Worm (Caenorhabditis elegans) whole organism, L4 larva: ENCODE results near the gene Y53C12A.8.
A peak's percentile ranks its signal among the peaks of the same experiment; 100 is the strongest.

Experiments
- D1046.2 ChIP-seq: fragments of 200-800 bp; sonication (Bioruptor generic); IDR thresholded peaks from 2 replicates; pipeline ENCODE4 v1.3.6; 2022; ENCODE audit warnings: missing genetic modification characterization, missing compliant biosample characterization
- F37D6.2 ChIP-seq: sonication (generic microtip); optimal IDR thresholded peaks from 2 replicates; lab custom pipeline; 2016; ENCODE audit warnings: mild to moderate bottlenecking, missing genetic modification characterization, missing compliant biosample characterization
- F44E2.7 ChIP-seq: fragments of 200-800 bp; sonication (Bioruptor generic); IDR thresholded peaks from 2 replicates; pipeline ENCODE4 v2.1.2; 2022; ENCODE audit warnings: missing genetic modification characterization, missing compliant biosample characterization
- F49E8.2 ChIP-seq: sonication (generic microtip); optimal IDR thresholded peaks from 2 replicates; lab custom pipeline; 2016; ENCODE audit warnings: missing compliant biosample characterization, mild to moderate bottlenecking, missing genetic modification characterization, borderline replicate concordance
- R02D3.7 ChIP-seq: fragments of 150-350 bp; sonication (generic microtip); optimal IDR thresholded peaks from 3 replicates; lab custom pipeline; 2014; ENCODE audit warnings: missing biosample characterization, missing genetic modification characterization
- Y48G9A.11 ChIP-seq: fragments of 200-800 bp; sonication (Bioruptor generic); IDR thresholded peaks from 2 replicates; pipeline ENCODE4 v1.3.6; 2022; ENCODE audit warnings: missing genetic modification reagents, missing genetic modification characterization, missing compliant biosample characterization
- ZK546.5 ChIP-seq, 2 experiments: sonication (generic microtip); optimal IDR thresholded peaks; 2 replicates each; lab custom pipeline; 2017; ENCODE audit warnings: missing biosample characterization in 2 of 2, missing genetic modification characterization in 2 of 2
- aly-2 ChIP-seq: sonication (generic microtip); optimal IDR thresholded peaks from 2 replicates; lab custom pipeline; 2018; ENCODE audit warnings: missing biosample characterization, missing genetic modification characterization
- ama-1 ChIP-seq: fragments of 150-350 bp; optimal IDR thresholded peaks from 2 replicates; lab custom pipeline; 2014; ENCODE audit warnings: inconsistent platforms, mixed read lengths
- ceh-82 ChIP-seq: sonication (generic microtip); optimal IDR thresholded peaks from 2 replicates; lab custom pipeline; 2017; ENCODE audit warnings: missing biosample characterization, missing genetic modification characterization
- cey-2 ChIP-seq: sonication (generic microtip); optimal IDR thresholded peaks from 3 replicates; lab custom pipeline; 2017; ENCODE audit warnings: missing genetic modification characterization, mild to moderate bottlenecking, missing compliant biosample characterization, antibody characterized with exemption, borderline replicate concordance; ENCODE audit not compliant: insufficient read depth
- ctbp-1 ChIP-seq: fragments of 200-800 bp; sonication (Bioruptor generic); IDR thresholded peaks from 2 replicates; pipeline ENCODE4 v1.3.6; 2022; ENCODE audit warnings: missing genetic modification reagents, missing genetic modification characterization, missing compliant biosample characterization
- daf-12 ChIP-seq: fragments of 150-350 bp; optimal IDR thresholded peaks from 2 replicates; lab custom pipeline; 2014; ENCODE audit warnings: missing biosample characterization, missing genetic modification reagents, missing genetic modification characterization
- daf-16 ChIP-seq, 3 experiments: sonication (generic microtip); optimal IDR thresholded peaks; 2 replicates each; lab custom pipeline; 2016 to 2017; ENCODE audit warnings: missing genetic modification characterization in 3 of 3, missing genetic modification reagents in 3 of 3, mild to moderate bottlenecking in 2 of 3, missing compliant biosample characterization in 2 of 3, missing biosample characterization in 1 of 3, moderate library complexity in 1 of 3
- dpl-1 ChIP-seq: fragments of 150-350 bp; optimal IDR thresholded peaks from 2 replicates; lab custom pipeline; 2014; ENCODE audit warnings: missing biosample characterization, missing genetic modification reagents, missing genetic modification characterization
- dve-1 ChIP-seq: sonication (generic microtip); optimal IDR thresholded peaks from 2 replicates; lab custom pipeline; 2017; ENCODE audit warnings: antibody characterized with exemption, mild to moderate bottlenecking, missing genetic modification characterization, missing compliant biosample characterization; ENCODE audit not compliant: insufficient read depth
- fkh-10 ChIP-seq: fragments of 150-350 bp; optimal IDR thresholded peaks from 2 replicates; lab custom pipeline; 2014; ENCODE audit warnings: missing biosample characterization, missing genetic modification reagents, missing genetic modification characterization
- gei-8 ChIP-seq: fragments of 200-800 bp; sonication (Bioruptor generic); optimal IDR thresholded peaks from 2 replicates; lab custom pipeline; 2018; ENCODE audit warnings: mild to moderate bottlenecking, missing genetic modification characterization, missing compliant biosample characterization
- hif-1 ChIP-seq, 2 experiments: sonication (generic microtip); optimal IDR thresholded peaks; 2 replicates each; lab custom pipeline; 2016 to 2017; ENCODE audit warnings: missing compliant biosample characterization in 2 of 2, missing genetic modification characterization in 2 of 2, missing genetic modification reagents in 2 of 2, missing genotype in 2 of 2, mild to moderate bottlenecking in 1 of 2
- hlh-11 ChIP-seq: fragments of 200-800 bp; sonication (Bioruptor generic); optimal IDR thresholded peaks from 2 replicates; lab custom pipeline; 2018; ENCODE audit warnings: mild to moderate bottlenecking, missing genetic modification characterization, missing compliant biosample characterization
- hlh-30 ChIP-seq: sonication (generic microtip); optimal IDR thresholded peaks from 2 replicates; lab custom pipeline; 2017; ENCODE audit warnings: antibody characterized with exemption, mild to moderate bottlenecking, missing genetic modification characterization, missing compliant biosample characterization; ENCODE audit not compliant: insufficient read depth
- jun-1 ChIP-seq: fragments of 150-350 bp; optimal IDR thresholded peaks from 2 replicates; lab custom pipeline; 2014; ENCODE audit warnings: missing biosample characterization, missing genetic modification reagents, missing genetic modification characterization
- lin-1 ChIP-seq: fragments of 200-800 bp; sonication (Bioruptor generic); IDR thresholded peaks from 2 replicates; pipeline ENCODE4 v1.3.6; 2022; ENCODE audit warnings: missing genetic modification reagents, missing genetic modification characterization, missing compliant biosample characterization
- lin-15B ChIP-seq: fragments of 150-350 bp; sonication (generic microtip); optimal IDR thresholded peaks from 3 replicates; lab custom pipeline; 2014; ENCODE audit warnings: missing biosample characterization, missing genetic modification characterization
- lin-29 ChIP-seq: fragments of 200-800 bp; sonication (Bioruptor generic); IDR thresholded peaks from 2 replicates; pipeline ENCODE4 v1.3.6; 2022; ENCODE audit warnings: missing genetic modification reagents, missing genetic modification characterization, missing compliant biosample characterization
- lin-38 ChIP-seq: fragments of 200-800 bp; sonication (Bioruptor generic); IDR thresholded peaks from 2 replicates; pipeline ENCODE4 v1.3.6; 2022; ENCODE audit warnings: missing genetic modification reagents, missing genetic modification characterization, missing compliant biosample characterization
- madf-9 ChIP-seq: fragments of 200-800 bp; sonication (Bioruptor generic); conservative IDR thresholded peaks from 2 replicates; pipeline ENCODE4 v1.3.6; 2022; ENCODE audit warnings: missing genetic modification reagents, missing genetic modification characterization, missing compliant biosample characterization
- mdl-1 ChIP-seq, 2 experiments: fragments of 150-350 bp in 1 of 2; sonication (generic microtip) in 1 of 2; optimal IDR thresholded peaks; 2 replicates each; lab custom pipeline; 2014 to 2017; ENCODE audit warnings: missing biosample characterization in 2 of 2, missing genetic modification characterization in 2 of 2
- mdt-29 ChIP-seq: fragments of 200-800 bp; sonication (Bioruptor generic); IDR thresholded peaks from 2 replicates; pipeline ENCODE4 v1.3.6; 2022; ENCODE audit warnings: missing genetic modification reagents, missing genetic modification characterization, missing compliant biosample characterization
- mep-1 ChIP-seq: fragments of 150-350 bp; sonication (generic microtip); optimal IDR thresholded peaks from 3 replicates; lab custom pipeline; 2014; ENCODE audit warnings: missing biosample characterization, missing genetic modification characterization
- mxl-3 ChIP-seq: fragments of 200-800 bp; sonication (Bioruptor generic); optimal IDR thresholded peaks from 2 replicates; lab custom pipeline; 2018; ENCODE audit warnings: mild to moderate bottlenecking, missing genetic modification characterization, missing compliant biosample characterization
- nhr-10 ChIP-seq: fragments of 150-350 bp; optimal IDR thresholded peaks from 2 replicates; lab custom pipeline; 2014; ENCODE audit warnings: missing biosample characterization, missing genetic modification characterization
- nhr-102 ChIP-seq: sonication (generic microtip); optimal IDR thresholded peaks from 2 replicates; lab custom pipeline; 2016; ENCODE audit warnings: mild to moderate bottlenecking, missing genetic modification characterization, moderate library complexity, missing compliant biosample characterization
- nhr-237 ChIP-seq: sonication (generic microtip); optimal IDR thresholded peaks from 2 replicates; lab custom pipeline; 2017; ENCODE audit warnings: missing biosample characterization, missing genetic modification characterization
- nhr-25 ChIP-seq: sonication (generic microtip); optimal IDR thresholded peaks from 2 replicates; lab custom pipeline; 2017; ENCODE audit warnings: missing genetic modification characterization, mild to moderate bottlenecking, missing compliant biosample characterization, antibody characterized with exemption, moderate library complexity, borderline replicate concordance; ENCODE audit not compliant: insufficient read depth
- nhr-41 ChIP-seq: fragments of 200-800 bp; sonication (Bioruptor generic); IDR thresholded peaks from 2 replicates; pipeline ENCODE4 v1.3.6; 2022; ENCODE audit warnings: missing genetic modification reagents, missing genetic modification characterization, missing compliant biosample characterization
- nhr-48 ChIP-seq: sonication (generic microtip); optimal IDR thresholded peaks from 2 replicates; lab custom pipeline; 2016; ENCODE audit warnings: mild to moderate bottlenecking, missing genetic modification characterization, missing compliant biosample characterization
- php-3 ChIP-seq: fragments of 200-800 bp; sonication (Bioruptor generic); IDR thresholded peaks from 2 replicates; pipeline ENCODE4 v1.3.6; 2022; ENCODE audit warnings: missing genetic modification reagents, missing genetic modification characterization, missing compliant biosample characterization
- pqm-1 ChIP-seq: sonication (generic microtip); optimal IDR thresholded peaks from 2 replicates; lab custom pipeline; 2017; ENCODE audit warnings: missing biosample characterization, missing genetic modification characterization
- saeg-2 ChIP-seq: fragments of 200-800 bp; sonication (Bioruptor generic); IDR thresholded peaks from 2 replicates; pipeline ENCODE4 v1.3.6; 2022; ENCODE audit warnings: missing genetic modification reagents, missing genetic modification characterization, missing compliant biosample characterization
- sdz-12 ChIP-seq: fragments of 200-800 bp; sonication (Bioruptor generic); optimal IDR thresholded peaks from 2 replicates; lab custom pipeline; 2018; ENCODE audit warnings: mild to moderate bottlenecking, missing genetic modification characterization, missing compliant biosample characterization
- skn-1 ChIP-seq: fragments of 150-350 bp; optimal IDR thresholded peaks from 2 replicates; lab custom pipeline; 2014; ENCODE audit warnings: missing biosample characterization, missing genetic modification characterization
- snpc-4 ChIP-seq: fragments of 150-350 bp; optimal IDR thresholded peaks from 2 replicates; lab custom pipeline; 2014; ENCODE audit warnings: missing biosample characterization, missing genetic modification characterization
- spr-1 ChIP-seq: sonication (generic microtip); optimal IDR thresholded peaks from 2 replicates; lab custom pipeline; 2016; ENCODE audit warnings: mild to moderate bottlenecking, missing genetic modification characterization, missing compliant biosample characterization
- tra-1 ChIP-seq: fragments of 200-800 bp; sonication (Bioruptor generic); IDR thresholded peaks from 2 replicates; pipeline ENCODE4 v1.3.6; 2022; ENCODE audit warnings: missing genetic modification reagents, missing genetic modification characterization, missing compliant biosample characterization
- unc-39 ChIP-seq: sonication (generic microtip); optimal IDR thresholded peaks from 2 replicates; lab custom pipeline; 2017; ENCODE audit warnings: missing biosample characterization, missing genetic modification characterization
- vab-7 ChIP-seq: fragments of 200-800 bp; sonication (Bioruptor generic); IDR thresholded peaks from 2 replicates; pipeline ENCODE4 v1.3.6; 2022; ENCODE audit warnings: missing genetic modification reagents, missing genetic modification characterization, missing compliant biosample characterization
- zip-11 ChIP-seq: fragments of 200-800 bp; sonication (Bioruptor generic); IDR thresholded peaks from 2 replicates; pipeline ENCODE4 v1.3.6; 2022; ENCODE audit warnings: missing genetic modification characterization, missing compliant biosample characterization
- zip-2 ChIP-seq: fragments of 150-350 bp; optimal IDR thresholded peaks from 2 replicates; lab custom pipeline; 2014; ENCODE audit warnings: missing biosample characterization, missing genetic modification characterization
- ztf-11 ChIP-seq: fragments of 150-350 bp; optimal IDR thresholded peaks from 2 replicates; lab custom pipeline; 2014; ENCODE audit warnings: missing biosample characterization, missing genetic modification characterization
- ztf-7 ChIP-seq: fragments of 150-350 bp; optimal IDR thresholded peaks from 2 replicates; lab custom pipeline; 2014; ENCODE audit warnings: missing biosample characterization, missing genetic modification characterization

Y53C12A.8 gene

DNA sequence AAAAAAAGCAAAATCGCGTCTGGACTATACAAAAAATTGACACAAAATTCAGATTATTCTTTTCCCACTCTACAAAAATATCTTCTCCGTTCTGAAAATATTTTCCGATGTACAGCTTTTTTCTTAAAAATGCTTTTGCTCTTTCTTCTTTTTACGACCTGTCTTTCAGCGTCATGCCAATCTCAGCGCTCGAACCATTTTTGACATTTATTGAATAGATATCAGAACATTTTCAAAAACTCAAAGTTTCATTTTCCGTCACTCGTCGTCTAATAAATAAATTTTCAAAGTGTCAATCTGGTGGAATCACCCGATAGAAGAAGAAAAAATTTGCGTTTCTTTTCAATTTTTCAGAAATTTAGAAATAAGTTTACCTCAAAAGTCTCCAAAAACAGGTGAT lies 41.1 kb upstream of the Y53C12A.8 start (continued):
- TF ChIP-seq cey-2 (tag; lab: Kevin White, UChicago) (no peak), saeg-2 (GFP tag; lab: Robert Waterston, UW) (no peak), lin-38 (no peak; the same call in 1 of the 2 replicates), nhr-25 (no peak), D1046.2 (no peak), nhr-10 (tag; lab: Kevin White, UChicago) (no peak), gei-8 (GFP tag; lab: Kevin White, UChicago) (no peak), spr-1 (tag; lab: Kevin White, UChicago) (no peak), hif-1 (tag; optimal IDR thresholded peaks at IDR 0.05; lab: Kevin White, UChicago) (no peak), daf-16 (GFP tag; optimal IDR thresholded peaks at IDR 0.05; lab: Kevin White, UChicago) (no peak), daf-16 (tag; optimal IDR thresholded peaks at IDR 0.05; lab: Kevin White, UChicago) (peak; percentile 46), F37D6.2 (no peak), nhr-237 (tag; lab: Kevin White, UChicago) (no peak), aly-2 (tag; lab: Kevin White, UChicago) (no peak), snpc-4 (no peak), ceh-82 (tag; lab: Kevin White, UChicago) (no peak), vab-7 (no peak), jun-1 (tag; lab: Kevin White, UChicago) (no peak), mdl-1 (tag; optimal IDR thresholded peaks at IDR 0.05; lab: Kevin White, UChicago) (no peak), mep-1 (tag; lab: Kevin White, UChicago) (no peak), F44E2.7 (GFP tag; lab: Robert Waterston, UW) (no peak), fkh-10 (GFP tag; lab: Kevin White, UChicago) (no peak), hlh-11 (tag; lab: Kevin White, UChicago) (peak; percentile 16), mxl-3 (no peak), ztf-7 (tag; lab: Kevin White, UChicago) (no peak), lin-1 (GFP tag; lab: Robert Waterston, UW) (no peak), dve-1 (tag; lab: Kevin White, UChicago) (peak; percentile 78), sdz-12 (GFP tag; lab: Kevin White, UChicago) (no peak), ZK546.5 (tag; optimal IDR thresholded peaks at IDR 0.05; lab: Kevin White, UChicago) (no peak), mdt-29 (GFP tag; lab: Robert Waterston, UW) (peak; percentile 48; the same call in 1 of the 2 replicates), ztf-11 (tag; lab: Kevin White, UChicago) (no peak), R02D3.7 (tag; lab: Kevin White, UChicago) (no peak), daf-12 (tag; lab: Kevin White, UChicago) (no peak)

DNA sequence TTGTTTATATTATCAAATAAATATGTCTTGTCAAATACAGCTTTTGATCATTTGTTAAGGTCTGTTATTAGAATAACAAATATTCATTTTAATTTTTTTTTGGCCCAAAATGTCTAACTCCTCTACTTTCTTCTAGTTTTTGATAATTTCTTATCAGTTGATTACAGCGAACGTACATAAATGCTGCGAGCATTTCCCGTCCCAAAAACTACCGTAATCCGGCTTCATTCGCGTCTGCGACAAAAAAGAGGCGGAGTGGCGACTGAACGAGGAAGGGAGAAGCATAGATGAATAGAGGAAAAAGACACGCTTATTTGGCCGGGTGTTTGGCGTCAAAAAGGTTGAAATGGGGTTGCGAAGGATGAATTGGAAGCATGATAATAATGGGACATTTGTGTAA lies 40.3 kb upstream of the Y53C12A.8 start:
- TF ChIP-seq zip-2 (tag; lab: Kevin White, UChicago) (no peak), ztf-11 (tag; lab: Kevin White, UChicago) (no peak), lin-15B (tag; lab: Kevin White, UChicago) (no peak), zip-11 (no peak), vab-7 (no peak), nhr-48 (tag; lab: Kevin White, UChicago) (no peak), daf-16 (GFP tag; optimal IDR thresholded peaks at IDR 0.05; lab: Kevin White, UChicago) (peak in 1 of 2 experiments; percentile 24), daf-16 (tag; optimal IDR thresholded peaks at IDR 0.05; lab: Kevin White, UChicago) (peak; percentile 87), hlh-30 (peak; percentile 14), dpl-1 (GFP tag; lab: Kevin White, UChicago) (no peak), F49E8.2 (no peak), hlh-11 (tag; lab: Kevin White, UChicago) (peak; percentile 80), skn-1 (no peak), unc-39 (tag; lab: Kevin White, UChicago) (no peak), pqm-1 (peak; percentile 90), ama-1 (no peak), nhr-41 (GFP tag; lab: Robert Waterston, UW) (no peak), php-3 (GFP tag; lab: Robert Waterston, UW) (no peak), madf-9 (GFP tag; lab: Robert Waterston, UW) (no peak), Y48G9A.11 (no peak), ctbp-1 (GFP tag; lab: Robert Waterston, UW) (no peak), tra-1 (GFP tag; lab: Robert Waterston, UW) (0 out of 2 replicates have a peak, but pooled peaks have one; percentile 48), lin-29 (no peak), R02D3.7 (tag; lab: Kevin White, UChicago) (no peak), nhr-102 (peak; percentile 29)
